Worm (Caenorhabditis elegans) whole organism, late embryonic: ENCODE measurements around the gene C37C3.18.

Source experiments
- ceh-24 ChIP-seq: sonication (generic microtip); optimal IDR thresholded peaks from 2 replicates; lab custom pipeline; 2016; ENCODE audit warnings: mild to moderate bottlenecking, missing genetic modification characterization, missing compliant biosample characterization
- ceh-34 ChIP-seq: sonication (generic microtip); optimal IDR thresholded peaks from 2 replicates; lab custom pipeline; 2016; ENCODE audit warnings: mild to moderate bottlenecking, missing genetic modification characterization, missing compliant biosample characterization
- dmd-4 ChIP-seq: sonication (generic microtip); optimal IDR thresholded peaks from 2 replicates; lab custom pipeline; 2016; ENCODE audit warnings: borderline replicate concordance, missing genetic modification characterization, missing compliant biosample characterization
- elt-2 ChIP-seq: sonication (generic microtip); optimal IDR thresholded peaks from 2 replicates; lab custom pipeline; 2016; ENCODE audit warnings: missing genetic modification reagents, missing genetic modification characterization, missing compliant biosample characterization
- eyg-1 ChIP-seq: sonication (generic microtip); optimal IDR thresholded peaks from 2 replicates; lab custom pipeline; 2016; ENCODE audit warnings: missing genotype, missing genetic modification characterization, missing compliant biosample characterization
- nfya-1 ChIP-seq: sonication (generic microtip); optimal IDR thresholded peaks from 2 replicates; lab custom pipeline; 2017; ENCODE audit warnings: missing genetic modification characterization, mild to moderate bottlenecking, missing compliant biosample characterization, antibody characterized with exemption, moderate library complexity
- nhr-232 ChIP-seq: sonication (generic microtip); optimal IDR thresholded peaks from 2 replicates; lab custom pipeline; 2016; ENCODE audit warnings: missing genetic modification characterization, missing compliant biosample characterization
- tbx-2 ChIP-seq: sonication (generic microtip); optimal IDR thresholded peaks from 2 replicates; lab custom pipeline; 2016; ENCODE audit warnings: missing genetic modification characterization, missing compliant biosample characterization
- unc-86 ChIP-seq: sonication (generic microtip); optimal IDR thresholded peaks from 2 replicates; lab custom pipeline; 2016; ENCODE audit warnings: missing genetic modification characterization, missing compliant biosample characterization

DNA sequence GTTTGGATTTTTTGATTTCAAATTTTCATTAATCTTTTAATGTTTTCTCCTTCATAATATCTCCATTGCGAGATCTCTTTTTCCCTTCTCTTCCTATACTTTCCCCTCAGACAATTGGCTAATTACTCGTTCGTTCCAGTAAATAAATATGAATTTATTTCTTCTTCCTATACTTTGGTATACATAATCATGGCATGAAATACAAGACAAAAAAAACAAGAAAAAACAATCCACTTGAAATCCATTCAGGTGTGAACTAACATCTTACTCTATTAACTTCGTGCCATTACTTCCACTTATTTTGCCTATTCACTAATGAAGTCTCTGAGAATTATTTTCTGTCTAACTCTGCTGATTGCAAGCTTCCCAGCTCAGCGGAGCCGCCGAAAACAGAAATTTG, 12.6 kb upstream of the C37C3.18 start, which contains the start of gene grd-8:
- no peak for TF ChIP-seq eyg-1 (tag; lab: Kevin White, UChicago)
- no peak for TF ChIP-seq tbx-2 (tag; lab: Kevin White, UChicago)
- TF ChIP-seq nhr-232 (tag; lab: Kevin White, UChicago), result no peak
- no peak for TF ChIP-seq unc-86
- no peak for TF ChIP-seq ceh-34 (tag; lab: Kevin White, UChicago)
- TF ChIP-seq ceh-24 (tag; lab: Kevin White, UChicago), result no peak
- no peak for TF ChIP-seq elt-2 (tag; lab: Kevin White, UChicago)
- TF ChIP-seq nfya-1, result no peak
- no peak for TF ChIP-seq dmd-4
